Fruit fly (Drosophila melanogaster) S2 (cell line): ENCODE data around the gene CG43149.

Source experiments
- CG8478 ChIP-seq: fragments of >200 bp; optimal IDR thresholded peaks from 2 replicates; lab custom pipeline; 2018
- CTCF ChIP-seq, 2 experiments: fragments of >200 bp; optimal IDR thresholded peaks; 2 replicates each; lab custom pipeline; 2018

Gene CG43149

DNA sequence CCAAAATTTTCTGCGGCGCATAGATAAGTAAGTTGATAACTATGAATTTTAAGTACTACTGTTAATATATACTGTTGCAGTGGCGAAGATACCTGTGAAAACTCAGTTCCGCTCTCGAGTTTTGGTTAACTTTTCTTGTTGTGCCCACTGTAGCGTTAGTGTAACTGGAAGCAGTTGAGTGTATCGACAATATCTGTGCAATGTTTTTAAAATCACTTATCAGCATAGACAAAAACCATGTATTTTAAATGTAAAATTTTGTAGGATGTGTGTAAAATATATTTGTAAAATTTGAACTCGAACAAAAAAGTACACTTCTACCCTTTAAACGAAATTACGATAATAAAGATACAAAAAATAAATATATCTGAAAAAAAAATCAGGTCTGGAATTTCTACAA is 28.6 kb downstream of the CG43149 start:
- TF ChIP-seq CTCF (optimal IDR thresholded peaks at IDR 0.05; lab: Kevin White, UChicago) (peak in 1 of 2 experiments; percentile 43), CG8478 (lab: Kevin White, UChicago) (no peak)

DNA sequence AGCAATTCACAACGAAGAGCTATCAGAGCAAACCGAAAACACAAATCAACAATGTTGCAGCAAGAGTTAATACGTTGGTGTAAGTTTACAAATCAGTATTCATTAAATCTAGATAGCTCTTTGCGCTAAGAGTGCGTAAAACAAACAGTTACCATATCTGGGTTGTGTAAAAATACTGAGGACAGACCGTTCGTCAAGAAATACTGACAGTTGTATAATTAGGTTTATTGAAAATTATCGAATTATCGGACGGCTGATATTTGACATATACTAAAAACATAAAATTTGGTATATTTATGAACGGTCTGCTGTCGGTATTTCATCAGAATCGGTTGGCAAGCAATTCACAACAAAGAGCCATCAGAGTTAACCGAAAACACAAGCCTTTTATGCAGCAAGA is 32.5 kb downstream of the CG43149 start, which contains the start of gene mthl8:
Gene mthl8, plus strand, starts transcription at position 360 of the 400 bp plus-strand sequence.
- TF ChIP-seq CTCF (optimal IDR thresholded peaks at IDR 0.05; lab: Kevin White, UChicago): peak in 1 of 2 experiments; percentile 34
- TF ChIP-seq CG8478 (lab: Kevin White, UChicago): no peak
